Worm (Caenorhabditis elegans): Measurements from ENCODE around the gene T01C1.4.

- no peak for TF ChIP-seq ztf-4 (tag; optimal IDR thresholded peaks at IDR 0.05)
- TF ChIP-seq elt-3 (tag; optimal IDR thresholded peaks at IDR 0.05): no peak
- no peak for TF ChIP-seq ceh-16 (tag; optimal IDR thresholded peaks at IDR 0.05)
- TF ChIP-seq ZK546.5 (tag; optimal IDR thresholded peaks at IDR 0.05): no peak
- no peak for TF ChIP-seq mdl-1 (tag; optimal IDR thresholded peaks at IDR 0.05)
- TF ChIP-seq elt-1 (tag; optimal IDR thresholded peaks at IDR 0.05): no peak
- TF ChIP-seq nhr-12 (tag; optimal IDR thresholded peaks at IDR 0.05): no peak
- no peak for TF ChIP-seq nhr-6 (tag; optimal IDR thresholded peaks at IDR 0.05)
- TF ChIP-seq ceh-82 (tag; optimal IDR thresholded peaks at IDR 0.05): no peak
- no peak for TF ChIP-seq nhr-25 (tag; optimal IDR thresholded peaks at IDR 0.05)
- TF ChIP-seq snpc-4 (tag; optimal IDR thresholded peaks at IDR 0.05): no peak
- no peak for TF ChIP-seq nhr-11 (tag; optimal IDR thresholded peaks at IDR 0.05)
- TF ChIP-seq zag-1 (tag; optimal IDR thresholded peaks at IDR 0.05): no peak
- no peak for TF ChIP-seq R02D3.7 (tag; optimal IDR thresholded peaks at IDR 0.05)
Measured at ce11 chrX:10675952-10676351, 41.0 kb downstream of the T01C1.4 start.

Measured in whole organism, L2 larva.